Worm (Caenorhabditis elegans) whole organism, young adult: ENCODE measurements around the gene C06A12.8.

Experiments used
- B0019.2 ChIP-seq: fragments of 200-800 bp; sonication (Bioruptor generic); conservative IDR thresholded peaks from 2 replicates; pipeline ENCODE4 v1.3.6; 2022; ENCODE audit warnings: missing genetic modification reagents, missing genetic modification characterization, missing compliant biosample characterization
- B0261.1 ChIP-seq: sonication (generic microtip); optimal IDR thresholded peaks from 2 replicates; lab custom pipeline; 2016; ENCODE audit warnings: mild to moderate bottlenecking, missing genetic modification characterization, moderate library complexity, missing compliant biosample characterization
- B0336.3 ChIP-seq: fragments of 200-800 bp; sonication (Bioruptor generic); IDR thresholded peaks from 2 replicates; pipeline ENCODE4 v1.3.6; 2022; ENCODE audit warnings: missing genetic modification characterization, missing compliant biosample characterization
- F10E7.11 ChIP-seq: sonication (generic microtip); optimal IDR thresholded peaks from 2 replicates; lab custom pipeline; 2017; ENCODE audit warnings: mild to moderate bottlenecking, missing genetic modification characterization, moderate library complexity, missing compliant biosample characterization
- F37B4.10 ChIP-seq: fragments of 200-800 bp; sonication (Bioruptor generic); IDR thresholded peaks from 2 replicates; pipeline ENCODE4 v1.3.6; 2022; ENCODE audit warnings: missing genetic modification characterization, missing compliant biosample characterization
- F49E8.2 ChIP-seq: sonication (generic microtip); optimal IDR thresholded peaks from 3 replicates; lab custom pipeline; 2017; ENCODE audit warnings: missing genetic modification characterization, mild to moderate bottlenecking, missing compliant biosample characterization, antibody characterized with exemption, moderate library complexity; ENCODE audit not compliant: insufficient read depth
- F55B11.4 ChIP-seq: sonication (generic microtip); optimal IDR thresholded peaks from 2 replicates; lab custom pipeline; 2016; ENCODE audit warnings: missing compliant biosample characterization, missing genetic modification characterization, borderline replicate concordance; ENCODE audit not compliant: insufficient read depth
- F57A8.1 ChIP-seq: fragments of 200-800 bp; sonication (Bioruptor generic); optimal IDR thresholded peaks from 2 replicates; lab custom pipeline; 2018; ENCODE audit warnings: mild to moderate bottlenecking, missing genetic modification characterization, moderate library complexity, missing compliant biosample characterization
- F57C9.4 ChIP-seq: sonication (generic microtip); optimal IDR thresholded peaks from 2 replicates; lab custom pipeline; 2017; ENCODE audit warnings: mild to moderate bottlenecking, missing genetic modification characterization, missing compliant biosample characterization
- K12H6.12 ChIP-seq: fragments of 200-800 bp; sonication (Bioruptor generic); optimal IDR thresholded peaks from 2 replicates; lab custom pipeline; 2018; ENCODE audit warnings: mild to moderate bottlenecking, missing genetic modification characterization, missing compliant biosample characterization
- T07F8.4 ChIP-seq: sonication (generic microtip); optimal IDR thresholded peaks from 2 replicates; lab custom pipeline; 2016; ENCODE audit warnings: mild to moderate bottlenecking, missing genetic modification characterization, moderate library complexity, missing compliant biosample characterization
- T26A5.8 ChIP-seq: sonication (generic microtip); optimal IDR thresholded peaks from 2 replicates; lab custom pipeline; 2016; ENCODE audit warnings: missing genetic modification characterization, missing compliant biosample characterization
- Y53F4B.3 ChIP-seq: fragments of 200-800 bp; sonication (Bioruptor generic); IDR thresholded peaks from 2 replicates; pipeline ENCODE4 v1.3.6; 2022; ENCODE audit warnings: missing genetic modification reagents, missing genetic modification characterization, missing compliant biosample characterization
- Y53G8AR.9 ChIP-seq: fragments of 200-800 bp; sonication (Bioruptor generic); conservative IDR thresholded peaks from 2 replicates; pipeline ENCODE4 v1.3.6; 2022; ENCODE audit warnings: missing genetic modification reagents, missing genetic modification characterization, missing compliant biosample characterization
- Y79H2A.3 ChIP-seq: fragments of 200-800 bp; sonication (Bioruptor generic); conservative IDR thresholded peaks from 2 replicates; pipeline ENCODE4 v1.3.6; 2022; ENCODE audit warnings: missing genetic modification reagents, missing genetic modification characterization, missing compliant biosample characterization
- Y95B8A.8 ChIP-seq: fragments of 200-800 bp; sonication (Bioruptor generic); IDR thresholded peaks from 2 replicates; pipeline ENCODE4 v1.3.6; 2022; ENCODE audit warnings: missing genetic modification reagents, missing genetic modification characterization, missing compliant biosample characterization
- ZK185.1 ChIP-seq: sonication (generic microtip); optimal IDR thresholded peaks from 2 replicates; lab custom pipeline; 2016; ENCODE audit warnings: mild to moderate bottlenecking, missing genetic modification characterization, missing compliant biosample characterization; ENCODE audit not compliant: poor library complexity, severe bottlenecking
- akir-1 ChIP-seq: fragments of 200-800 bp; sonication (Bioruptor generic); optimal IDR thresholded peaks from 2 replicates; lab custom pipeline; 2018; ENCODE audit warnings: mild to moderate bottlenecking, missing genetic modification characterization, moderate library complexity, missing compliant biosample characterization
- ama-1 ChIP-seq, 3 experiments: fragments of 150-350 bp in 1 of 3; sonication (generic microtip) in 2 of 3; optimal IDR thresholded peaks; 2 replicates each; lab custom pipeline; 2014 to 2018; ENCODE audit warnings: missing biosample characterization in 2 of 3, missing genetic modification characterization in 2 of 3, missing genetic modification reagents in 2 of 3
- attf-3 ChIP-seq: fragments of 200-800 bp; sonication (Bioruptor generic); conservative IDR thresholded peaks from 2 replicates; pipeline ENCODE4 v1.3.6; 2022; ENCODE audit warnings: missing genetic modification reagents, missing genetic modification characterization, missing compliant biosample characterization
- attf-5 ChIP-seq: fragments of 200-800 bp; sonication (Bioruptor generic); optimal IDR thresholded peaks from 2 replicates; lab custom pipeline; 2018; ENCODE audit warnings: mild to moderate bottlenecking, missing genetic modification characterization, missing compliant biosample characterization
- attf-6 ChIP-seq: fragments of 200-800 bp; sonication (Bioruptor generic); IDR thresholded peaks from 2 replicates; pipeline ENCODE4 v1.3.6; 2022; ENCODE audit warnings: missing genetic modification reagents, missing genetic modification characterization, missing compliant biosample characterization
- cebp-1 ChIP-seq, 2 experiments: fragments of 200-800 bp in 1 of 2; sonication (Bioruptor generic) in 1 of 2; sonication (generic microtip) in 1 of 2; IDR thresholded peaks in 1 of 2; optimal IDR thresholded peaks in 1 of 2; 2 replicates each; pipeline versions ENCODE4 v1.3.6 to Lab custom; 2017 to 2022; ENCODE audit warnings: missing compliant biosample characterization in 2 of 2, missing genetic modification characterization in 2 of 2, mild to moderate bottlenecking in 1 of 2, missing genetic modification reagents in 1 of 2, moderate library complexity in 1 of 2
- cebp-2 ChIP-seq: fragments of 200-800 bp; sonication (Bioruptor generic); IDR thresholded peaks from 2 replicates; pipeline ENCODE4 v1.3.6; 2022; ENCODE audit warnings: missing genetic modification characterization, missing compliant biosample characterization
- ceh-27 ChIP-seq: fragments of 200-800 bp; sonication (Bioruptor generic); optimal IDR thresholded peaks from 2 replicates; lab custom pipeline; 2018; ENCODE audit warnings: mild to moderate bottlenecking, missing genetic modification characterization, moderate library complexity, missing compliant biosample characterization
- ceh-58 ChIP-seq: fragments of 200-800 bp; sonication (Bioruptor generic); IDR thresholded peaks from 2 replicates; pipeline ENCODE4 v1.3.6; 2022; ENCODE audit warnings: missing genetic modification characterization, missing compliant biosample characterization
- ceh-79 ChIP-seq: sonication (generic microtip); optimal IDR thresholded peaks from 2 replicates; lab custom pipeline; 2017; ENCODE audit warnings: mild to moderate bottlenecking, missing genetic modification characterization, missing compliant biosample characterization
- die-1 ChIP-seq: sonication (generic microtip); optimal IDR thresholded peaks from 2 replicates; lab custom pipeline; 2016; ENCODE audit warnings: missing genotype, mild to moderate bottlenecking, missing genetic modification characterization, missing compliant biosample characterization
- ets-4 ChIP-seq: fragments of 200-800 bp; sonication (Bioruptor generic); optimal IDR thresholded peaks from 2 replicates; lab custom pipeline; 2018; ENCODE audit warnings: mild to moderate bottlenecking, missing genetic modification characterization, missing compliant biosample characterization
- hlh-26 ChIP-seq: fragments of 200-800 bp; sonication (Bioruptor generic); conservative IDR thresholded peaks from 2 replicates; pipeline ENCODE4 v1.3.6; 2022; ENCODE audit warnings: missing genetic modification reagents, missing genetic modification characterization, missing compliant biosample characterization
- hsf-1 ChIP-seq: fragments of 200-800 bp; sonication (Bioruptor generic); IDR thresholded peaks from 2 replicates; pipeline ENCODE4 v1.3.6; 2022; ENCODE audit warnings: missing genetic modification reagents, missing genetic modification characterization, missing compliant biosample characterization
- madf-10 ChIP-seq: sonication (generic microtip); optimal IDR thresholded peaks from 2 replicates; lab custom pipeline; 2016; ENCODE audit warnings: mild to moderate bottlenecking, missing genetic modification characterization, missing compliant biosample characterization
- mcd-1 ChIP-seq: fragments of 200-800 bp; sonication (Bioruptor generic); IDR thresholded peaks from 2 replicates; pipeline ENCODE4 v1.3.6; 2022; ENCODE audit warnings: missing genetic modification reagents, missing genetic modification characterization, missing compliant biosample characterization
- nfyb-1 ChIP-seq: fragments of 200-800 bp; sonication (Bioruptor generic); IDR thresholded peaks from 2 replicates; pipeline ENCODE4 v1.3.6; 2022; ENCODE audit warnings: missing genetic modification reagents, missing genetic modification characterization, missing compliant biosample characterization
- nhr-120 ChIP-seq: fragments of 200-800 bp; sonication (Bioruptor generic); IDR thresholded peaks from 2 replicates; pipeline ENCODE4 v1.3.6; 2022; ENCODE audit warnings: missing genetic modification characterization, missing compliant biosample characterization
- nhr-179 ChIP-seq: sonication (generic microtip); optimal IDR thresholded peaks from 2 replicates; lab custom pipeline; 2016; ENCODE audit warnings: mild to moderate bottlenecking, missing genetic modification characterization, missing compliant biosample characterization
- nhr-80 ChIP-seq: sonication (generic microtip); optimal IDR thresholded peaks from 2 replicates; lab custom pipeline; 2016; ENCODE audit warnings: missing genetic modification characterization, missing compliant biosample characterization
- rec-8 ChIP-seq, 2 experiments: sonication (generic microtip); optimal IDR thresholded peaks; 2 replicates each; lab custom pipeline; 2016; ENCODE audit warnings: mild to moderate bottlenecking in 2 of 2, missing genetic modification characterization in 2 of 2, missing genetic modification reagents in 2 of 2, missing genotype in 2 of 2, missing biosample characterization in 1 of 2, missing compliant biosample characterization in 1 of 2, moderate library complexity in 1 of 2
- rpc-1 ChIP-seq, 2 experiments: fragments of 150-350 bp in 1 of 2; sonication (generic microtip) in 1 of 2; optimal IDR thresholded peaks; 2 replicates each; lab custom pipeline; 2014 to 2018; ENCODE audit warnings: missing biosample characterization in 1 of 2, missing genetic modification characterization in 1 of 2, missing genetic modification reagents in 1 of 2, missing genotype in 1 of 2
- sdz-38 ChIP-seq: sonication (generic microtip); optimal IDR thresholded peaks from 2 replicates; lab custom pipeline; 2016; ENCODE audit warnings: missing genotype, missing genetic modification characterization, missing compliant biosample characterization
- snpc-4 ChIP-seq, 5 experiments: fragments of 150-350 bp in 1 of 5; sonication (generic microtip) in 4 of 5; optimal IDR thresholded peaks; 2 replicates each; lab custom pipeline; 2014 to 2018; ENCODE audit warnings: missing genetic modification characterization in 5 of 5, missing biosample characterization in 3 of 5, antibody characterized with exemption in 2 of 5, mild to moderate bottlenecking in 2 of 5, missing compliant biosample characterization in 2 of 5, missing genotype in 2 of 5, moderate library complexity in 2 of 5, missing genetic modification reagents in 1 of 5
- sptf-2 ChIP-seq: fragments of 200-800 bp; sonication (Bioruptor generic); optimal IDR thresholded peaks from 2 replicates; lab custom pipeline; 2018; ENCODE audit warnings: mild to moderate bottlenecking, missing genetic modification characterization, missing compliant biosample characterization
- tbp1 ChIP-seq: fragments of 200-800 bp; sonication (Bioruptor generic); optimal IDR thresholded peaks from 2 replicates; lab custom pipeline; 2018; ENCODE audit warnings: mild to moderate bottlenecking, missing genetic modification characterization, missing compliant biosample characterization
- unc-62 ChIP-seq: fragments of 150-350 bp; optimal IDR thresholded peaks from 2 replicates; lab custom pipeline; 2014; ENCODE audit warnings: missing biosample characterization, missing genetic modification reagents, missing genetic modification characterization
- zfh-2 ChIP-seq: fragments of 200-800 bp; sonication (Bioruptor generic); conservative IDR thresholded peaks from 2 replicates; pipeline ENCODE4 v1.3.6; 2022; ENCODE audit warnings: missing genetic modification reagents, missing genetic modification characterization, missing compliant biosample characterization
- ztf-22 ChIP-seq: fragments of 200-800 bp; sonication (Bioruptor generic); optimal IDR thresholded peaks from 2 replicates; lab custom pipeline; 2018; ENCODE audit warnings: mild to moderate bottlenecking, missing genetic modification characterization, moderate library complexity, missing compliant biosample characterization

Gene C06A12.8

DNA sequence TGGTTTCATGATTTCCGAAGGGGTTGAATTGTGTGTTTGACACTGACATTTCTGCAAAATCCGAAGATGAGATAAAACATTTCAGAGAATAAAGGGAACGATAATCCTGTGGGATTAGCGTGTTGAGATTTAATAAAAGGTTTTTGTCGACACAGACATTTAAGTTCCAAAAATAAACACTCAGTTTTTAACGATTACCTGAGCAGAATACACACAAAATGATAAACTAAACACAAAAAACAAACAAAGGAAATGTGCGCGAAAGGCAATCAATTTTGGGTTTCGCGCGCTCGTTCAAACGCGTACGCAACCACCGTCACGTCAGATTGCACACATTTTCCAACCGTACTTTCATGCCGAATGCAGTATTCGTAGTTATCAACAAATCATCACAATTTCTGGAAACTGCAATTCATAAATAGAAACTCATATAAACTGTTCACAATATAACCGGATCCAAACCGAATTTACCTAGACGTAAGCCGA lies 24.1 kb downstream of the C06A12.8 start, which contains the start of gene rif-1.1 (continued):
- TF ChIP-seq Y53F4B.3 (no peak), hsf-1 (GFP tag; lab: Robert Waterston, UW) (peak; percentile 76), mcd-1 (GFP tag; lab: Robert Waterston, UW) (peak; percentile 60), F37B4.10 (GFP tag; lab: Robert Waterston, UW) (no peak), F55B11.4 (tag; lab: Kevin White, UChicago) (no peak), unc-62 (GFP tag; lab: Kevin White, UChicago) (no peak), zfh-2 (GFP tag; lab: Robert Waterston, UW) (no peak), ceh-79 (tag; lab: Kevin White, UChicago) (no peak), ets-4 (no peak), T07F8.4 (no peak), Y53G8AR.9 (GFP tag; lab: Robert Waterston, UW) (0 out of 2 replicates have a peak, but pooled peaks have one; percentile 61), sptf-2 (GFP tag; lab: Kevin White, UChicago) (no peak), ceh-58 (GFP tag; lab: Robert Waterston, UW) (no peak), cebp-1 (GFP tag; IDR thresholded peaks at IDR 0.05; lab: Robert Waterston, UW) (no peak), cebp-1 (tag; optimal IDR thresholded peaks at IDR 0.05; lab: Kevin White, UChicago) (no peak), sdz-38 (tag; lab: Kevin White, UChicago) (no peak), ama-1 (optimal IDR thresholded peaks at IDR 0.05; lab: Kevin White, UChicago) (no peak), ama-1 (GFP tag; optimal IDR thresholded peaks at IDR 0.05; lab: Kevin White, UChicago) (no peak), hlh-26 (GFP tag; lab: Robert Waterston, UW) (no peak), B0261.1 (tag; lab: Kevin White, UChicago) (no peak), attf-6 (GFP tag; lab: Robert Waterston, UW) (peak; percentile 87), attf-3 (GFP tag; lab: Robert Waterston, UW) (no peak), ZK185.1 (tag; lab: Kevin White, UChicago) (peak; percentile 8), B0336.3 (GFP tag; lab: Robert Waterston, UW) (0 out of 2 replicates have a peak, but pooled peaks have one; percentile 25), F10E7.11 (tag; lab: Kevin White, UChicago) (no peak), Y95B8A.8 (GFP tag; lab: Robert Waterston, UW) (peak; percentile 53; the same call in 1 of the 2 replicates), rec-8 (tag; optimal IDR thresholded peaks at IDR 0.05; lab: Kevin White, UChicago) (no peak), T26A5.8 (tag; lab: Kevin White, UChicago) (no peak), nhr-120 (GFP tag; lab: Robert Waterston, UW) (no peak), nhr-179 (tag; lab: Kevin White, UChicago) (no peak), B0019.2 (GFP tag; lab: Robert Waterston, UW) (peak; percentile 64), F57A8.1 (GFP tag; lab: Kevin White, UChicago) (no peak), Y79H2A.3 (GFP tag; lab: Robert Waterston, UW) (no peak), F57C9.4 (tag; lab: Kevin White, UChicago) (no peak), rpc-1 (optimal IDR thresholded peaks at IDR 0.05; lab: Kevin White, UChicago) (no peak), rpc-1 (tag; optimal IDR thresholded peaks at IDR 0.05; lab: Kevin White, UChicago) (no peak), K12H6.12 (no peak), akir-1 (GFP tag; lab: Kevin White, UChicago) (no peak), attf-5 (GFP tag; lab: Kevin White, UChicago) (no peak), snpc-4 (GFP tag; optimal IDR thresholded peaks at IDR 0.05; lab: Kevin White, UChicago) (peak; percentile 67), snpc-4 (tag; optimal IDR thresholded peaks at IDR 0.05; lab: Kevin White, UChicago) (peak in 3 of 4 experiments; percentile 54 to 89 (median 82)), tbp1 (GFP tag; lab: Kevin White, UChicago) (peak; percentile 59), ceh-27 (no peak), F49E8.2 (tag; lab: Kevin White, UChicago) (peak; percentile 64), die-1 (no peak), madf-10 (tag; lab: Kevin White, UChicago) (no peak), nfyb-1 (no peak), ztf-22 (GFP tag; lab: Kevin White, UChicago) (no peak), nhr-80 (tag; lab: Kevin White, UChicago) (peak; percentile 1), cebp-2 (GFP tag; lab: Robert Waterston, UW) (no peak)
